Fruit fly (Drosophila melanogaster): ENCODE measurements around the gene CG8117.

DNA sequence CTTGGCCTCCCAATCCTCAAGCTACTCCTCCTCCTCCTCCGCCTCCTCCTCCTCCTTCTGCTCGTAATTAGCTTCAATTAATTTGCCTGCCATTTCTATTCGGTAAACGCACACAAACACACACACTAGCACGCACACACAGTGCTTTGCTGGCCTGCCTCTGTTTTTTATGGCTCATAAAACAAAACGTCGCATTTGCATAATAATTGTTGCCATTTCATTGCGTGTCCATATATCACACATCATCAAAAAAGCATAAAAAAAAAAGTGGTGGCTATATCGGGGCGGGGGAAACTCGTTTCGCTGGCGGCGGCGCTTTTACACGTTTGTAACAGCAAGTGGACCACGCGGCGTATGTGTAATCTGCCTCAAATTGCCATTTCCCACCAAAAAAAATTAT is 7.5 kb downstream of the CG8117 start:
- TF ChIP-seq Myc (optimal IDR thresholded peaks at IDR 0.05) (no peak), psq (optimal IDR thresholded peaks at IDR 0.05) (no peak)

All from Kc167 (cell line).